Fruit fly (Drosophila melanogaster) whole organism, embryonic: Measurements from ENCODE around the gene CG7789.
A peak's percentile ranks its signal among the peaks of the same experiment; 100 is the strongest.

Experiments
- Aef1 ChIP-seq: fragments of 200-800 bp; sonication (Bioruptor generic); IDR thresholded peaks from 3 replicates; pipeline ENCODE4 v1.3.6; 2022; ENCODE audit warnings: missing biosample characterization, missing genetic modification characterization
- Asciz ChIP-seq: fragments of 200-800 bp; sonication (Bioruptor generic); optimal IDR thresholded peaks from 2 replicates; lab custom pipeline; 2017; ENCODE audit warnings: missing biosample characterization, mild to moderate bottlenecking, missing genetic modification characterization, missing genetic modification reagents
- Atf6 ChIP-seq: fragments of 200-800 bp; sonication (Bioruptor generic); IDR thresholded peaks from 2 replicates; pipeline ENCODE4 v1.3.6; 2022; ENCODE audit warnings: missing biosample characterization, missing genetic modification characterization
- Bteb2 ChIP-seq: fragments of 200-800 bp; sonication (Bioruptor generic); optimal IDR thresholded peaks from 2 replicates; lab custom pipeline; 2016; ENCODE audit warnings: missing biosample characterization, missing genetic modification characterization
- CG10267 ChIP-seq: fragments of 200-800 bp; sonication (Bioruptor generic); optimal IDR thresholded peaks from 2 replicates; lab custom pipeline; 2018; ENCODE audit warnings: missing biosample characterization, mild to moderate bottlenecking, missing genetic modification characterization, moderate library complexity
- CG10462 ChIP-seq: fragments of 200-800 bp; sonication (Bioruptor generic); optimal IDR thresholded peaks from 2 replicates; lab custom pipeline; 2016; ENCODE audit warnings: missing biosample characterization, missing genetic modification characterization
- CG10543 ChIP-seq: fragments of 200-800 bp; sonication (Bioruptor generic); optimal IDR thresholded peaks from 3 replicates; lab custom pipeline; 2017; ENCODE audit warnings: missing biosample characterization, mild to moderate bottlenecking, missing genetic modification characterization, moderate library complexity
- CG13424 ChIP-seq: fragments of 200-800 bp; sonication (Bioruptor generic); optimal IDR thresholded peaks from 2 replicates; lab custom pipeline; 2019; ENCODE audit warnings: missing biosample characterization, mild to moderate bottlenecking, missing genetic modification characterization, moderate library complexity
- CG15011 ChIP-seq: fragments of 200-800 bp; sonication (Bioruptor generic); optimal IDR thresholded peaks from 3 replicates; lab custom pipeline; 2018; ENCODE audit warnings: missing biosample characterization, mild to moderate bottlenecking, missing genetic modification characterization
- CG1792 ChIP-seq: fragments of 200-800 bp; sonication (Bioruptor generic); optimal IDR thresholded peaks from 2 replicates; lab custom pipeline; 2016; ENCODE audit warnings: missing biosample characterization, missing genetic modification characterization
- CG18011 ChIP-seq: fragments of 200-800 bp; sonication (Bioruptor generic); optimal IDR thresholded peaks from 2 replicates; lab custom pipeline; 2017; ENCODE audit warnings: missing biosample characterization, missing genetic modification characterization, mild to moderate bottlenecking, moderate library complexity, missing genotype
- CG18619 ChIP-seq: fragments of 200-800 bp; sonication (Bioruptor generic); optimal IDR thresholded peaks from 3 replicates; lab custom pipeline; 2017; ENCODE audit warnings: missing biosample characterization, mild to moderate bottlenecking, missing genetic modification characterization
- CG2199 ChIP-seq: fragments of 200-800 bp; sonication (Bioruptor generic); IDR thresholded peaks from 3 replicates; pipeline ENCODE4 v1.3.6; 2022; ENCODE audit warnings: missing biosample characterization, missing genetic modification characterization
- CG2202 ChIP-seq: fragments of 200-800 bp; sonication (Bioruptor generic); optimal IDR thresholded peaks from 2 replicates; lab custom pipeline; 2018; ENCODE audit warnings: missing biosample characterization, mild to moderate bottlenecking, missing genetic modification characterization
- CG3065 ChIP-seq: fragments of 200-800 bp; sonication (Bioruptor generic); optimal IDR thresholded peaks from 2 replicates; lab custom pipeline; 2016; ENCODE audit warnings: missing biosample characterization, missing genetic modification characterization
- CG32772 ChIP-seq: fragments of 200-800 bp; sonication (Bioruptor generic); IDR thresholded peaks from 2 replicates; pipeline ENCODE4 v1.3.6; 2022; ENCODE audit warnings: missing biosample characterization, missing genetic modification characterization
- CG3281 ChIP-seq: fragments of 200-800 bp; sonication (Bioruptor generic); optimal IDR thresholded peaks from 3 replicates; lab custom pipeline; 2017; ENCODE audit warnings: missing biosample characterization, mild to moderate bottlenecking, missing genetic modification characterization
- CG3726 ChIP-seq: fragments of 200-800 bp; sonication (Bioruptor generic); IDR thresholded peaks from 3 replicates; pipeline ENCODE4, ENCODE4 v1.3.6; 2022; ENCODE audit warnings: missing biosample characterization, missing genetic modification characterization
- CG4617 ChIP-seq: fragments of 200-800 bp; sonication (Bioruptor generic); optimal IDR thresholded peaks from 3 replicates; lab custom pipeline; 2016; ENCODE audit warnings: missing biosample characterization, missing genetic modification characterization, borderline replicate concordance
- CG7271 ChIP-seq: fragments of 200-800 bp; sonication (Bioruptor generic); optimal IDR thresholded peaks from 2 replicates; lab custom pipeline; 2018; ENCODE audit warnings: missing biosample characterization, mild to moderate bottlenecking, missing genetic modification characterization, moderate library complexity
- CG7963 ChIP-seq: fragments of 200-800 bp; sonication (Bioruptor generic); IDR thresholded peaks from 3 replicates; pipeline ENCODE4 v1.3.6; 2022; ENCODE audit warnings: missing biosample characterization, missing genetic modification characterization; ENCODE audit not compliant: partially characterized antibody
- CG7987 ChIP-seq: fragments of 200-800 bp; sonication (Bioruptor generic); optimal IDR thresholded peaks from 2 replicates; lab custom pipeline; 2018; ENCODE audit warnings: missing biosample characterization, mild to moderate bottlenecking, missing genetic modification characterization, moderate library complexity
- CG8924 ChIP-seq: fragments of 200-800 bp; optimal IDR thresholded peaks from 3 replicates; lab custom pipeline; 2019; ENCODE audit warnings: missing biosample characterization, mild to moderate bottlenecking, missing genetic modification characterization, moderate library complexity
- Deaf1 ChIP-seq: fragments of 200-800 bp; optimal IDR thresholded peaks from 3 replicates; lab custom pipeline; 2019; ENCODE audit warnings: missing biosample characterization, mild to moderate bottlenecking, missing genetic modification characterization, moderate library complexity
- Doc3 ChIP-seq: fragments of 200-800 bp; sonication (Bioruptor generic); IDR thresholded peaks from 3 replicates; pipeline ENCODE4 v1.3.6; 2022; ENCODE audit warnings: missing biosample characterization, missing genetic modification characterization; ENCODE audit not compliant: partially characterized antibody
- Hr3 ChIP-seq: fragments of 200-800 bp; sonication (Bioruptor generic); optimal IDR thresholded peaks from 3 replicates; lab custom pipeline; 2016; ENCODE audit warnings: missing biosample characterization, missing genetic modification characterization
- Lhr ChIP-seq: fragments of 200-800 bp; sonication (Bioruptor generic); optimal IDR thresholded peaks from 3 replicates; lab custom pipeline; 2017; ENCODE audit warnings: mild to moderate bottlenecking, missing biosample characterization, missing genetic modification reagents, missing genetic modification characterization
- Lim3 ChIP-seq: fragments of 200-800 bp; sonication (Bioruptor generic); IDR thresholded peaks from 2 replicates; pipeline ENCODE4 v1.3.6; 2022; ENCODE audit warnings: missing biosample characterization, missing genetic modification characterization
- Lpt ChIP-seq: fragments of >200 bp; optimal IDR thresholded peaks from 2 replicates; lab custom pipeline; 2018; ENCODE audit warnings: missing biosample characterization, missing genetic modification characterization
- MBD-R2 ChIP-seq: fragments of 200-800 bp; sonication (Bioruptor generic); IDR thresholded peaks from 2 replicates; pipeline ENCODE4 v1.3.6; 2022; ENCODE audit warnings: missing biosample characterization, missing genetic modification characterization
- NC2β ChIP-seq: fragments of 200-800 bp; sonication (Bioruptor generic); optimal IDR thresholded peaks from 2 replicates; lab custom pipeline; 2016; ENCODE audit warnings: missing biosample characterization, missing genetic modification characterization
- NK7.1 ChIP-seq: fragments of 200-800 bp; sonication (Bioruptor generic); optimal IDR thresholded peaks from 3 replicates; lab custom pipeline; 2016; ENCODE audit warnings: missing biosample characterization, missing genetic modification characterization
- Sox100B ChIP-seq: fragments of 200-800 bp; sonication (Bioruptor generic); optimal IDR thresholded peaks from 3 replicates; lab custom pipeline; 2018; ENCODE audit warnings: missing biosample characterization, mild to moderate bottlenecking, missing genetic modification characterization
- abd-A ChIP-seq: fragments of 200-800 bp; sonication (Bioruptor generic); optimal IDR thresholded peaks from 3 replicates; lab custom pipeline; 2019; ENCODE audit warnings: missing biosample characterization, mild to moderate bottlenecking, missing genetic modification characterization, moderate library complexity
- aop ChIP-seq: fragments of 200-800 bp; sonication (Bioruptor generic); IDR thresholded peaks from 2 replicates; pipeline ENCODE4 v1.3.6; 2022; ENCODE audit warnings: missing biosample characterization, missing genetic modification characterization
- crc ChIP-seq: fragments of 200-800 bp; sonication (Bioruptor generic); optimal IDR thresholded peaks from 2 replicates; lab custom pipeline; 2016; ENCODE audit warnings: missing biosample characterization, missing genetic modification characterization
- crp ChIP-seq, 2 experiments: fragments of 200-800 bp; sonication (Bioruptor generic); optimal IDR thresholded peaks; 2 replicates in 1 of 2; 3 replicates in 1 of 2; lab custom pipeline; 2017; ENCODE audit warnings: missing biosample characterization in 2 of 2, missing genetic modification characterization in 2 of 2, mild to moderate bottlenecking in 1 of 2, moderate library complexity in 1 of 2
- dan ChIP-seq: fragments of 200-800 bp; sonication (Bioruptor generic); IDR thresholded peaks from 2 replicates; pipeline ENCODE4 v1.3.6; 2022; ENCODE audit warnings: missing biosample characterization, missing genetic modification characterization
- fd102C ChIP-seq: fragments of 200-800 bp; sonication (Bioruptor generic); optimal IDR thresholded peaks from 2 replicates; lab custom pipeline; 2018; ENCODE audit warnings: missing biosample characterization, mild to moderate bottlenecking, missing genetic modification characterization, moderate library complexity
- ftz-f1 ChIP-seq: fragments of 200-800 bp; sonication (Bioruptor generic); optimal IDR thresholded peaks from 2 replicates; lab custom pipeline; 2016; ENCODE audit warnings: missing biosample characterization, missing genetic modification characterization
- grn ChIP-seq: fragments of 200-800 bp; sonication (Bioruptor generic); optimal IDR thresholded peaks from 3 replicates; lab custom pipeline; 2017; ENCODE audit warnings: missing biosample characterization, missing genetic modification characterization
- ham ChIP-seq: fragments of 200-800 bp; sonication (Bioruptor generic); IDR thresholded peaks from 2 replicates; pipeline ENCODE4 v1.3.6; 2022; ENCODE audit warnings: missing biosample characterization, missing genetic modification characterization
- odd ChIP-seq: fragments of 200-800 bp; sonication (Bioruptor generic); optimal IDR thresholded peaks from 2 replicates; lab custom pipeline; 2017; ENCODE audit warnings: missing biosample characterization, mild to moderate bottlenecking, missing genetic modification characterization
- pb ChIP-seq: fragments of 200-800 bp; sonication (Bioruptor generic); optimal IDR thresholded peaks from 3 replicates; lab custom pipeline; 2016; ENCODE audit warnings: missing biosample characterization, missing genetic modification characterization
- pita ChIP-seq: fragments of 200-800 bp; sonication (Bioruptor generic); optimal IDR thresholded peaks from 2 replicates; lab custom pipeline; 2017; ENCODE audit warnings: missing biosample characterization, mild to moderate bottlenecking, missing genetic modification characterization
- sd ChIP-seq: fragments of 200-800 bp; sonication (Bioruptor generic); optimal IDR thresholded peaks from 3 replicates; lab custom pipeline; 2018; ENCODE audit warnings: missing biosample characterization, mild to moderate bottlenecking, missing genetic modification characterization, moderate library complexity
- seq ChIP-seq: fragments of 200-800 bp; sonication (Bioruptor generic); IDR thresholded peaks from 2 replicates; pipeline ENCODE4 v1.3.6; 2022; ENCODE audit warnings: missing biosample characterization, missing genetic modification characterization
- sima ChIP-seq: fragments of 200-800 bp; sonication (Bioruptor generic); optimal IDR thresholded peaks from 2 replicates; lab custom pipeline; 2016; ENCODE audit warnings: missing biosample characterization, missing genetic modification characterization
- stc ChIP-seq: fragments of 200-800 bp; sonication (Bioruptor generic); IDR thresholded peaks from 2 replicates; pipeline ENCODE4 v1.3.6; 2022; ENCODE audit warnings: missing biosample characterization, missing genetic modification characterization
- ttk ChIP-seq: fragments of 200-800 bp; sonication (Bioruptor generic); IDR thresholded peaks from 2 replicates; pipeline ENCODE4 v2.1.2; 2022; ENCODE audit warnings: missing biosample characterization, missing genetic modification characterization
- tup ChIP-seq: fragments of 200-800 bp; sonication (Bioruptor generic); optimal IDR thresholded peaks from 2 replicates; lab custom pipeline; 2016; ENCODE audit warnings: missing biosample characterization, mild to moderate bottlenecking, missing genetic modification characterization, moderate library complexity
- tx ChIP-seq: fragments of 200-800 bp; sonication (Bioruptor generic); optimal IDR thresholded peaks from 2 replicates; lab custom pipeline; 2016; ENCODE audit warnings: missing biosample characterization, missing genetic modification characterization

The CG7789 gene

DNA sequence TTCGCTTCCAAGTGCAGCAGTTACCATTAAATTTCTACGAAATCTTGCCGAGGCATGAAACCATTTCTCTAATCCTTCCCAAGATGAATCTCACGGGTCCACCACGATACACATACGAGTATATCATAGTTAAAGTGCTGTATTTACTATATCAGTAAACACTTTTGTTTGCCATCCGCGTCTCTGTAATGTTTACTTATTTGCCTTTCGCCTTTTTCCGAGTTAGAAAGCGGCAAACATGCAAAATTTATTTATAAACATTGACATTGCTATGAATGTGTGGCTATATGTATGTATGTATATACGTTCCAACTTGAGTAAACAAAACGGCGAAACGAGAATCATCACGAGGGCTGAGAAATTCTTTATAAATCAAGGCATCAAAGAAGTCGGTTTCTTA is 27.9 kb downstream of the CG7789 start (continued):
- TF ChIP-seq CG10543, result peak; percentile 18
- TF ChIP-seq CG3281 (GFP tag; lab: Kevin White, UChicago), result peak; percentile 53
- TF ChIP-seq CG2199 (GFP tag; lab: Robert Waterston, UW), result no peak
- TF ChIP-seq CG8924 (tag; lab: Kevin White, UChicago), result peak; percentile 63
- no peak for TF ChIP-seq Lim3 (GFP tag; lab: Robert Waterston, UW)
- TF ChIP-seq ham (GFP tag; lab: Robert Waterston, UW), result no peak
- no peak for TF ChIP-seq CG1792 (GFP tag; lab: Kevin White, UChicago)
- TF ChIP-seq Deaf1 (tag; lab: Kevin White, UChicago), result no peak
- peak; percentile 85 for TF ChIP-seq CG7271 (tag; lab: Kevin White, UChicago)
- TF ChIP-seq CG3726 (GFP tag; lab: Robert Waterston, UW), result no peak
- no peak for TF ChIP-seq odd
- no peak for TF ChIP-seq crp (GFP tag; optimal IDR thresholded peaks at IDR 0.05; lab: Kevin White, UChicago)
- TF ChIP-seq ftz-f1 (GFP tag; lab: Kevin White, UChicago), result no peak
- TF ChIP-seq Sox100B, result no peak
- TF ChIP-seq sd (tag; lab: Kevin White, UChicago), result no peak
- peak; percentile 79 for TF ChIP-seq CG7987 (GFP tag; lab: Kevin White, UChicago)
- no peak for TF ChIP-seq NC2β (GFP tag; lab: Kevin White, UChicago)
- no peak for TF ChIP-seq MBD-R2
- TF ChIP-seq CG4617, result no peak
- TF ChIP-seq CG10267 (tag; lab: Kevin White, UChicago), result peak; percentile 48
- TF ChIP-seq tx (GFP tag; lab: Kevin White, UChicago), result no peak
- no peak for TF ChIP-seq abd-A (tag; lab: Kevin White, UChicago)
- no peak for TF ChIP-seq CG13424 (tag; lab: Kevin White, UChicago)
- TF ChIP-seq pb (GFP tag; lab: Kevin White, UChicago), result no peak
- no peak for TF ChIP-seq Lhr (GFP tag; lab: Kevin White, UChicago)
- no peak for TF ChIP-seq tup (GFP tag; lab: Kevin White, UChicago)
- TF ChIP-seq NK7.1 (GFP tag; lab: Kevin White, UChicago), result no peak
- no peak for TF ChIP-seq aop (GFP tag; lab: Robert Waterston, UW)
- TF ChIP-seq stc (GFP tag; lab: Robert Waterston, UW), result no peak
- no peak for TF ChIP-seq Lpt (GFP tag; lab: Kevin White, UChicago)
- TF ChIP-seq dan (GFP tag; lab: Robert Waterston, UW), result no peak
- no peak for TF ChIP-seq seq
- no peak for TF ChIP-seq Doc3
- peak; percentile 40 for TF ChIP-seq CG15011 (GFP tag; lab: Kevin White, UChicago)
- no peak for TF ChIP-seq Atf6 (GFP tag; lab: Robert Waterston, UW)
- TF ChIP-seq CG32772, result no peak
- no peak for TF ChIP-seq pita
- TF ChIP-seq Asciz (GFP tag; lab: Kevin White, UChicago), result peak; percentile 79
- no peak for TF ChIP-seq ttk (GFP tag; lab: Robert Waterston, UW)
- no peak for TF ChIP-seq CG2202 (tag; lab: Kevin White, UChicago)
- TF ChIP-seq grn, result no peak
- no peak for TF ChIP-seq CG10462 (GFP tag; lab: Kevin White, UChicago)
- TF ChIP-seq CG3065 (GFP tag; lab: Kevin White, UChicago), result no peak
- TF ChIP-seq CG18619 (GFP tag; lab: Kevin White, UChicago), result no peak
- no peak for TF ChIP-seq crc (GFP tag; lab: Kevin White, UChicago)
- no peak for TF ChIP-seq CG18011 (GFP tag; lab: Kevin White, UChicago)
- TF ChIP-seq Hr3 (GFP tag; lab: Kevin White, UChicago), result no peak
- no peak for TF ChIP-seq Aef1 (GFP tag; lab: Robert Waterston, UW)
- TF ChIP-seq fd102C (GFP tag; lab: Kevin White, UChicago), result peak; percentile 94
- no peak for TF ChIP-seq sima (GFP tag; lab: Kevin White, UChicago)
- TF ChIP-seq Bteb2, result no peak
- no peak for TF ChIP-seq CG7963
